Fruit fly (Drosophila melanogaster): ENCODE data around the gene SpdS.

Gene SpdS

DNA sequence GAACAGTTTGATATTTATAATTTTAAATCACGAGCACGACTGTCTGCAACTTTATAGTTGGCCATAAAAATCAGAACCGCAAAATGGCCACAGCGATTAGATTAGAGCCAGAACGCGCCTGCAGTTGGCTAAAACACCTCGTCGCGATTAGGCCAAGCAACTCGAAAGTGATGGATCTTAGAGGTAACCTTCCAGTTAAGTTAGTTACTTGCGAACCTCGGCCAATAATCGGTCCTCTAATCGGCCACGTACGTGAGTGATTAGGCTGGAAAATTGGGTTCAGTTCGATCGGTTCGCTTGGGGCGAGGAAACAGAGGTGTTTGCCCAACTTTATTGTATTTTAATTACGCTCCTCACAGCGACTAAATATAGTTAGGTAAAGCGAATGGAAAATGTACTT, 11.2 kb upstream of the SpdS start:
- TF ChIP-seq CG14655 (GFP tag; optimal IDR thresholded peaks at IDR 0.05) (no peak), rn (GFP tag; IDR thresholded peaks at IDR 0.05) (no peak), CG12605 (GFP tag; IDR thresholded peaks at IDR 0.05) (no peak), Pif1A (GFP tag; optimal IDR thresholded peaks at IDR 0.05) (no peak), CG13204 (GFP tag; optimal IDR thresholded peaks at IDR 0.05) (no peak)

DNA sequence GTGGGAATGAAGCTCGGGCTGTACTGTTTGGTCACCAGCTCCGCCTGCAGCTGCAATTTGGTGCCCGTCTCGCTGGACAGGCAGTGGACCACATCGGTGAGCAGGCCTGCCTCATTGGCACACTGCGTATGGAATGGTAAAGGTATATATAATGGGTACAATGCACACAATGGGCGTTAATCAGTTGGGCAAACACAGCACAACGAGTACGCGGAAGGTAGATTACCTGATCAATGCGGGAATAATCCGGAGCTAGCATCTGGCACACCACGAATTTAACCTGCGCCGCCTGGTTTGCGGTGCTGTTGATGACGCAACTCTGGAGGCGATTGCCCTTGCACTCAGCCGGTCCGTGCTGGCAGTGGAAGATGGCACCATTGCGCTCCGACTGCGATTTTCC, 6.0 kb upstream of the SpdS start:
- peak; percentile 24; the same call in 1 of the 2 replicates for TF ChIP-seq CG32121 (GFP tag; IDR thresholded peaks at IDR 0.05)
- TF ChIP-seq CG9948 (tag; optimal IDR thresholded peaks at IDR 0.05), result no peak
- peak; percentile 16 for TF ChIP-seq EcR (GFP tag; optimal IDR thresholded peaks at IDR 0.05)
- 0 out of 2 replicates have a peak, but pooled peaks have one; percentile 8 for TF ChIP-seq CG12605 (GFP tag; IDR thresholded peaks at IDR 0.05)
- no peak for TF ChIP-seq Ets98B (GFP tag; IDR thresholded peaks at IDR 0.05)

DNA sequence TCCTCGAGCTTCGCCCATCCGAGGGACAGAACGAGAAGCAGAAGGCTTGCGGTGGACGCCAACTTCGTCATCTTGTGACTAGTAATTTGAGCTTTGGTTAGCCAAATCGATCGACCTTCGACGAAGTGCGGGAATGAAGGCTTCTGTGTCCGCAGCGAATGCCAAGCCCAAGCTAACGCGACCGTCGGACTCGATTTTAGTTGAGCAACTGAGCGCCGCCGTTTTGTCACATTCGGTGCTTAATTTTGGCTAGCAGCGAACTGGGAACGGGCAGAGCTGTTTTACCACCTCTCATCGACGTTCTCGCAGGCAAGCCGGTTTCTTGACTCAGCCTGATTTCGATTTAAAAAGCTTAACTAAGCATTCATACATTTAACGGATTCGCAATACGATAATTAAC, 5.2 kb upstream of the SpdS start:
- no peak for TF ChIP-seq CG9948 (tag; optimal IDR thresholded peaks at IDR 0.05)
- TF ChIP-seq CG15710 (tag; optimal IDR thresholded peaks at IDR 0.05), result no peak
- no peak for TF ChIP-seq CG4496 (GFP tag; IDR thresholded peaks at IDR 0.05)
- no peak for TF ChIP-seq Snoo (tag; optimal IDR thresholded peaks at IDR 0.05)
- no peak for TF ChIP-seq CG12605 (GFP tag; IDR thresholded peaks at IDR 0.05)
- TF ChIP-seq EcR (GFP tag; optimal IDR thresholded peaks at IDR 0.05), result peak; percentile 3

DNA sequence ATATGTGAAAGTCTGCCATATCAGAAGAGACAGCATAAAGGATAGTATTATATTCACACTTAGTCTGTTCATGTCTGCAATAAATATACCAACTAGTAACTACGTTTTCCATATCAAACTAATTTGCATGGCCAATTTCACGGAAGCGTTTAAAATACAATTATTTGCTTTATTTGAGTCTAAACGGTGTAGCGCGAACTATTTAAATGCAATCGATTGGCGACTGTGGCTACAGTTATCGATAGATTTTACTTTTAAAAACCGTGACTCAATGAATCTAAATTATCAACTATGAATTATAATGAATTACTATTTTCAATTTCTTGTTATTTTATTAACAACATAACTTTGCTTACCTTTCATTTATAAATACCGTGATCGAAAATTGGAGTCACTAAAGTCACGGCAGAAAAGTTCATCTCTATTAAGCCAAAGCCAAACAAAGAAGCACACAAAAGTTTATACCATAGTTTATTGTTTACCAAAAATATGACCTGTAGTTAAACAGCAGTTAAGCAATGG, 4.5 kb upstream of the SpdS start, which contains the start of the genes CG9427 and CG8319:
TSS of gene CG9427 (minus strand) at position 51 of the 522 bp plus-strand sequence.
TSS of gene CG8319 (plus strand) at position 442 of the 522 bp plus-strand sequence.
- TF ChIP-seq CG17806 (tag; optimal IDR thresholded peaks at IDR 0.05) (peak; percentile 37), D1 (tag; optimal IDR thresholded peaks at IDR 0.05) (no peak), rn (GFP tag; IDR thresholded peaks at IDR 0.05) (no peak), CG15710 (tag; optimal IDR thresholded peaks at IDR 0.05) (peak; percentile 24), Snoo (tag; optimal IDR thresholded peaks at IDR 0.05) (peak; percentile 9), CG9948 (tag; optimal IDR thresholded peaks at IDR 0.05) (peak; percentile 32), Pif1A (GFP tag; optimal IDR thresholded peaks at IDR 0.05) (no peak), Pif1B (GFP tag; optimal IDR thresholded peaks at IDR 0.05) (peak; percentile 33), CG4496 (GFP tag; IDR thresholded peaks at IDR 0.05) (no peak), CG8159 (tag; optimal IDR thresholded peaks at IDR 0.05) (peak; percentile 33), CG8301 (tag; optimal IDR thresholded peaks at IDR 0.05) (peak; percentile 3)

DNA sequence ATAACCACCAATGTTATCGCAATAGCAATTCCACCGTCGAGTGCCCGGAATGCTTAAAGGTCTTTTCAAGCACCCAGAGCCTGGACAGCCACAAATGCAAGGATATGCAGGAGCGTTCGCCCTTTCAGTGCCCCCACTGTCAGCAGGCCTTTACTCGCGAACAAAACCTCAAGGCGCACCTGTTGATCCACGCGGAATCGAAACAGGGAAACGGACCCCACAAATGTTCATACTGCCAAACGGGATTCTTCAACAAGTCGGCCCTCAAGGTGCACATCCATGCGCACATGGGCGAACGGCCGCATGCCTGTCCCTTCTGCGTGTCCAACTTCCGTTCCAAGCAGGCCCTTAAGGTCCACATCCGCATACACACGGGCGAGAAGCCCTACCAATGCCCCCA, 3.4 kb upstream of the SpdS start:
- TF ChIP-seq CG4496 (GFP tag; IDR thresholded peaks at IDR 0.05), result no peak
- TF ChIP-seq CG13204 (GFP tag; optimal IDR thresholded peaks at IDR 0.05), result no peak
- no peak for TF ChIP-seq CG34367 (tag; optimal IDR thresholded peaks at IDR 0.05)
- TF ChIP-seq EcR (GFP tag; optimal IDR thresholded peaks at IDR 0.05), result no peak
- no peak for TF ChIP-seq CG10348 (GFP tag; IDR thresholded peaks at IDR 0.05)
- no peak for TF ChIP-seq CG32121 (GFP tag; IDR thresholded peaks at IDR 0.05)
- TF ChIP-seq CG12605 (GFP tag; IDR thresholded peaks at IDR 0.05), result no peak
- TF ChIP-seq Pif1A (GFP tag; optimal IDR thresholded peaks at IDR 0.05), result no peak
- no peak for TF ChIP-seq fd96Ca (GFP tag; IDR thresholded peaks at IDR 0.05)
- no peak for TF ChIP-seq CG15710 (tag; optimal IDR thresholded peaks at IDR 0.05)
- no peak for TF ChIP-seq gl (tag; optimal IDR thresholded peaks at IDR 0.05)

DNA sequence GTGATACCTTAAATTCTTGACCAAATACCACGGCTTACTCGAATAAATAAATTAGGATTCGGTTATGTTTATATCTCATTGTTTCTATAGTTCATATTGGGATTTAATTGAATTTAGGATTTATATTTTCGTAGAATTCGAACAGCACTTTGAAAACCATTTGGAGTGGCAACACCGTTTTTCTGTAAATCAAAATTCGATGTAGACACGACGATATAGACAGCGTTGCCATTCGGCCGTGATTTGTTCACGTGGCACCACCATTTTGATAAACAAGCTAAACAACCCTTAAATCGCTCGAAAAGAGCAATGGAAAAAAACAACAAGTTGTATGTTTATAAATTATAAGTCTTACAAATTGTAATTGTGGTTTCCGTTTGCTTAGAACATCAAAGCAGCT, 2.8 kb upstream of the SpdS start:
- no peak for TF ChIP-seq gl (tag; optimal IDR thresholded peaks at IDR 0.05)

DNA sequence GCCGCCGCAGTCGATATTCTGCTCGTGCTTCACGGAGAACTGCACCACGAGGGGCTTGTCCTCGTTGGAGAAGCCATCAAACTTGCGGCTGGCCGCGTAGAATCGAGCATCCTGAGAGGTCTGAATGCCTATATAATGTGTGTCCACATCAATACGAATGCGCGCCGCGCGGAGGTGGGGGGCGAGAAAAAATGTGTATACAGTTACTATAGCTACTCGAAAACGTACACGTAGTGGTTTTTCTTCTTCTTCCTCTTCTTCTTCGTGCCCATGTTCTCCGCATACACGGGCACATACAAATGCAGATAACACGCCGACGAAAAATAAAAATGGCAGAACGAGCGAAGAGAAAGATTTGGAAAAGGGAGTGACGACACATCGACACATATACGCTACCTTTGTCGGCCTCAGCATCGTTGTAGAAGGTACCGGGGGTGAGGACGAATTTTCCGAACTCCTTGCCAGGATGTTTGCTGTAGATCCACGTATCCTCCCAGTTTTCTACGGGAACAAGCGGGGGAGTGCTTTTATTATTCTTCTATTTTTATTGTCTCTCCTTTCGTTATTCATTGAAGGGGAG, 1.3 kb upstream of the SpdS start:
- TF ChIP-seq Pif1A (GFP tag; optimal IDR thresholded peaks at IDR 0.05), result no peak
- peak; percentile 30 for TF ChIP-seq EcR (GFP tag; optimal IDR thresholded peaks at IDR 0.05)

DNA sequence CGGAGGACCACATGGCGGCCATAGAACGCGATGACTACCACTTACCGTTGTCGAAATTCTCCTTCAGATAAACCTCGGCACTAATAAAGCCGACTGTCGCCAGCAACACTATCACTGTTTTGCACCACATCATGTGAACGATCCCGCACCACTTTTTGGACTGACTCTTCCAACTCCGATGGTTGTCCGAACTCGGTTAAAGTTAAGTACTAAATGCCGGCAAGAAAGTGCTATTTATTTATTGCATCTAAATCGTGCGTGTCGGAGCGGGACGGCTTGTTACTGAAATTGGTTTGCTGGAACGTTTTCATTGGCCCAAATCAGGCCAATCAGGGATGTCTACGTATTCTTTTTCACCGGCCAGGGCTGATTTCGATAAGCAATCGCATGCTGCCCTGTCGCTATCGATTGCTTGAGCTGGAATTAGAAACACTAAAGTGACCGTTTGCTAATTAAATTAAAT, 777 bp upstream of the SpdS start, which contains the start of gene Calr:
TSS of gene Calr (minus strand) at position 219 of the 463 bp plus-strand sequence.
- no peak for TF ChIP-seq Ets98B (GFP tag; IDR thresholded peaks at IDR 0.05)
- peak; percentile 27 for TF ChIP-seq gl (tag; optimal IDR thresholded peaks at IDR 0.05)
- TF ChIP-seq CG32121 (GFP tag; IDR thresholded peaks at IDR 0.05), result no peak
- no peak for TF ChIP-seq D1 (tag; optimal IDR thresholded peaks at IDR 0.05)
- no peak for TF ChIP-seq Pif1A (GFP tag; optimal IDR thresholded peaks at IDR 0.05)
- TF ChIP-seq CG12605 (GFP tag; IDR thresholded peaks at IDR 0.05), result no peak
- TF ChIP-seq CG15710 (tag; optimal IDR thresholded peaks at IDR 0.05), result peak; percentile 8
- no peak for TF ChIP-seq rn (GFP tag; IDR thresholded peaks at IDR 0.05)
- TF ChIP-seq CG8301 (tag; optimal IDR thresholded peaks at IDR 0.05), result no peak
- TF ChIP-seq CG13204 (GFP tag; optimal IDR thresholded peaks at IDR 0.05), result no peak
- TF ChIP-seq Snoo (tag; optimal IDR thresholded peaks at IDR 0.05), result peak; percentile 30
- no peak for TF ChIP-seq CG4496 (GFP tag; IDR thresholded peaks at IDR 0.05)
- TF ChIP-seq Pif1B (GFP tag; optimal IDR thresholded peaks at IDR 0.05), result no peak
- peak; percentile 35 for TF ChIP-seq CG34367 (tag; optimal IDR thresholded peaks at IDR 0.05)
- TF ChIP-seq CG9948 (tag; optimal IDR thresholded peaks at IDR 0.05), result no peak
